Fruit fly (Drosophila melanogaster): ENCODE measurements around the gene CG13727.

DNA sequence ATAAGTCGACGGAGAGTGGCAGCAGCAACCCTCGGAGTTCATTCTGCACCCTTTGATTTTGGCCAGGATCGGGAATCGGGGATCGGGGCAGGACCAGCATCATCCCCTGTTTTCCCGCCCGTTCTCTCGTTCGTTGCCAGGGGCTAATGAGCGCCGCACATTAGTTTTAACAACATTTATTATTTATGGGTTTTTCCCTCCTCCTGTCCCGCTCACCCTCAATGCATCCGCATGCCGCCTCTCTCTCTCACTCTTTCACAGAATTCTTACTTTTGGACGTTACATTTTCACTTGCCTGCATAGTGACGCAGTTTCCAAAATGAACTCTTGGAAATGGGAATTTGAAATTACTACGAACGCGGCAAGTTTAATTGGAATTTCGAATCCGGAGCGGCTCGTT lies 25.8 kb upstream of the CG13727 start:
- TF ChIP-seq psq (optimal IDR thresholded peaks at IDR 0.05), result no peak
- no peak for TF ChIP-seq h (optimal IDR thresholded peaks at IDR 0.05)
- TF ChIP-seq Sin3A (optimal IDR thresholded peaks at IDR 0.05), result no peak

Measured in Kc167 (cell line).